Worm (Caenorhabditis elegans): ENCODE results near the gene W10G11.2.

W10G11.2 gene

DNA sequence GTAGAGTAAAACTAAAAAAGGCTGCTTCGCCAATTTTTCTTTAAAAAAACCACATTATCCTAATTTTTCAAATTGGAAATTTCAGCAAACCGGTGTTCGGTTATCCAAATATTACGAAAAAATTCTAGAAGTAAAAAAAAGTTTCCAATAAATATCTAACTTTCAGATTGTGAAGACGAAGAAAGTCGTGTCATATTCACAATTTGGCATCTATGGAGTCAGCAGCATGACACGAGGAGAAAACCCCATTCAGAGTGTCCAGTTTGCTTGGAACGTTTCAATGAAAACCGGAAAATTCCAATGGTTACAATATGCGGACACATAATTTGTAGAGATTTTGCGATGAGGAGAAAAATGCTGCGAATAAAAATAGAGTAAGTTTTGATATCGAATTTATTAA is 33.9 kb upstream of the W10G11.2 start, which contains the start of gene Y49F6A.12:
TSS of gene Y49F6A.12 (plus strand) at position 301 of the 400 bp plus-strand sequence.
- TF ChIP-seq snpc-4 (tag; optimal IDR thresholded peaks at IDR 0.05) (no peak), lin-14 (GFP tag; optimal IDR thresholded peaks at IDR 0.05) (no peak), Y116A8C.19 (tag; optimal IDR thresholded peaks at IDR 0.05; ENCODE audit: borderline replicate concordance) (no peak), pag-3 (tag; optimal IDR thresholded peaks at IDR 0.05; ENCODE audit: borderline replicate concordance, insufficient read depth) (no peak), pqm-1 (tag; optimal IDR thresholded peaks at IDR 0.05) (no peak), hlh-17 (GFP tag; optimal IDR thresholded peaks at IDR 0.05; ENCODE audit: borderline replicate concordance) (no peak), blmp-1 (tag; optimal IDR thresholded peaks at IDR 0.05) (no peak), unc-130 (tag; optimal IDR thresholded peaks at IDR 0.05) (no peak), nhr-20 (tag; optimal IDR thresholded peaks at IDR 0.05) (no peak), nhr-19 (GFP tag; conservative IDR thresholded peaks at IDR 0.05) (no peak), C04F5.9 (tag; optimal IDR thresholded peaks at IDR 0.05) (no peak), lin-39 (tag; optimal IDR thresholded peaks at IDR 0.05) (no peak), zip-4 (GFP tag; optimal IDR thresholded peaks at IDR 0.05) (no peak), unc-98 (GFP tag; IDR thresholded peaks at IDR 0.05) (no peak), fkh-10 (GFP tag; optimal IDR thresholded peaks at IDR 0.05) (no peak), egl-13 (tag; optimal IDR thresholded peaks at IDR 0.05) (no peak), efl-1 (optimal IDR thresholded peaks at IDR 0.05) (no peak), efl-1 (GFP tag; optimal IDR thresholded peaks at IDR 0.05 in 1 of 2) (no peak), fos-1 (tag; optimal IDR thresholded peaks at IDR 0.05) (no peak), lin-15B (tag; optimal IDR thresholded peaks at IDR 0.05) (no peak)

DNA sequence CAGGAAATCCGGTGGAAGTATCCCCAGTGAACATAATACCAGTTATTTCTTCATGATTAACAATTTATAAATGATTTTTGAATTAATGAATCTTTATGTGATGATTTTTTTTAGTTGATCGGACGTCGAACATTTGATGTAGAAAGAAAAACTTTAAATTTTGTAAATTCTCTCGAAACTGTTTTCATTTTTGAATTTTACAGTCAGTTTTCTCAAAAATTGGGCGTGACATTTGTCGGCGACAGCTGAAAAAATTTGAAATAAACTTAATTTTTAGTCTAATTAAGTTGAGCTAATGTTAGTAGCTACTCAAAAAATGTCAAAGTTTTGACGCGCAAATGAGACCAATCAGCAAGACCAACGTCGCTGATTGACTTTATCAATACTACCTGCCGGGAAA is 21.9 kb upstream of the W10G11.2 start, which contains the start of gene srh-60:
TSS of gene srh-60 (plus strand) at position 301 of the 400 bp plus-strand sequence.
- TF ChIP-seq nhr-90 (tag; optimal IDR thresholded peaks at IDR 0.05; ENCODE audit: poor library complexity) (no peak), mab-9 (GFP tag; IDR thresholded peaks at IDR 0.05) (no peak), irx-1 (tag; optimal IDR thresholded peaks at IDR 0.05) (no peak), nhr-19 (GFP tag; conservative IDR thresholded peaks at IDR 0.05) (no peak), C34B4.2 (tag; optimal IDR thresholded peaks at IDR 0.05) (no peak), nhr-47 (tag; optimal IDR thresholded peaks at IDR 0.05) (no peak), swsn-7 (tag; optimal IDR thresholded peaks at IDR 0.05) (no peak), hlh-17 (GFP tag; optimal IDR thresholded peaks at IDR 0.05; ENCODE audit: borderline replicate concordance) (no peak), C16A3.4 (tag; optimal IDR thresholded peaks at IDR 0.05) (no peak), nhr-84 (tag; optimal IDR thresholded peaks at IDR 0.05) (no peak), lin-13 (GFP tag; optimal IDR thresholded peaks at IDR 0.05) (no peak), sox-4 (tag; optimal IDR thresholded peaks at IDR 0.05) (no peak), aha-1 (tag; optimal IDR thresholded peaks at IDR 0.05) (no peak)

DNA sequence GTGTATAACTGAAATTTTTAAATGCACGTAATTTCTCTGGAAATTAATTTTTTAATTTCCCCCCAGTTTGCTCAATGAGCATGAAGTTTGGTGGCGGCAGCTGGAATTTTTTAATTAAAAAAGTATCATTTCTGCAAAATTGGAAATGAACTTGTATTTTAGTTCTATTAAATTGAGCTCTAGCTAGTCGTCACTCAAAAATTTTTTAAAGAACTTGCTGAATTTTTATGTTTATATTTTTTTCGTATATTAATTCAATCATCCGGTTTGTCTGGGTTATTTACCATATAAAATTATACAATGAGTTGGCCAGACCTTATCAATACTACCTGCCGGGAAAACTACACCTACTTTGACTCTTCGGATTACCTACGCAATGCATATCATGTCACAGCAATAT is 20.3 kb upstream of the W10G11.2 start, which contains the start of gene srh-59:
TSS of gene srh-59 (plus strand) at position 301 of the 400 bp plus-strand sequence.
- no peak for TF ChIP-seq mab-9 (GFP tag; IDR thresholded peaks at IDR 0.05)
- no peak for TF ChIP-seq ets-5 (GFP tag; IDR thresholded peaks at IDR 0.05)
- no peak for TF ChIP-seq nhr-28 (tag; optimal IDR thresholded peaks at IDR 0.05)
- no peak for TF ChIP-seq mep-1 (tag; optimal IDR thresholded peaks at IDR 0.05)
- no peak for TF ChIP-seq lin-14 (GFP tag; optimal IDR thresholded peaks at IDR 0.05)
- no peak for TF ChIP-seq tbx-2 (tag; optimal IDR thresholded peaks at IDR 0.05)
- TF ChIP-seq nhr-11 (tag; optimal IDR thresholded peaks at IDR 0.05): no peak
- TF ChIP-seq ama-1 (optimal IDR thresholded peaks at IDR 0.05): no peak
- TF ChIP-seq nhr-85 (tag): no peak
- TF ChIP-seq nhr-47 (tag; optimal IDR thresholded peaks at IDR 0.05): no peak
- no peak for TF ChIP-seq sup-37 (GFP tag; optimal IDR thresholded peaks at IDR 0.05)
- TF ChIP-seq fkh-4 (tag; optimal IDR thresholded peaks at IDR 0.05; ENCODE audit: borderline replicate concordance): no peak
- no peak for TF ChIP-seq pax-3 (tag; optimal IDR thresholded peaks at IDR 0.05)

All from whole organism, L1 larva.